Fruit fly (Drosophila melanogaster) whole organism, embryonic: ENCODE data around the gene CG10562.
A peak's percentile ranks its signal among the peaks of the same experiment; 100 is the strongest.

ENCODE experiments used
- B-H1 ChIP-seq: fragments of 200-800 bp; sonication (Bioruptor generic); IDR thresholded peaks from 3 replicates; pipeline ENCODE4 v1.3.6; 2022; ENCODE audit warnings: missing biosample characterization, missing genetic modification characterization
- B-H2 ChIP-seq: fragments of 200-800 bp; sonication (Bioruptor generic); optimal IDR thresholded peaks from 2 replicates; lab custom pipeline; 2018; ENCODE audit warnings: missing biosample characterization, mild to moderate bottlenecking, missing genetic modification characterization
- BtbVII ChIP-seq: fragments of 200-800 bp; sonication (Bioruptor generic); optimal IDR thresholded peaks from 3 replicates; lab custom pipeline; 2017; ENCODE audit warnings: missing biosample characterization, mild to moderate bottlenecking, missing genetic modification characterization
- CG1024 ChIP-seq: fragments of 200-800 bp; sonication (Bioruptor generic); IDR thresholded peaks from 2 replicates; pipeline ENCODE4 v1.3.6; 2022; ENCODE audit warnings: missing biosample characterization, missing genetic modification characterization
- CG10321 ChIP-seq: fragments of 200-800 bp; sonication (Bioruptor generic); IDR thresholded peaks from 2 replicates; pipeline ENCODE4 v1.3.6; 2022; ENCODE audit warnings: missing biosample characterization, missing genetic modification characterization
- CG10462 ChIP-seq: fragments of 200-800 bp; sonication (Bioruptor generic); optimal IDR thresholded peaks from 2 replicates; lab custom pipeline; 2016; ENCODE audit warnings: missing biosample characterization, missing genetic modification characterization
- CG10654 ChIP-seq: fragments of 200-800 bp; sonication (Bioruptor generic); optimal IDR thresholded peaks from 2 replicates; lab custom pipeline; 2016; ENCODE audit warnings: missing biosample characterization, missing genetic modification characterization
- CG11695 ChIP-seq: fragments of 200-800 bp; sonication (Bioruptor generic); IDR thresholded peaks from 3 replicates; pipeline ENCODE4 v1.3.6; 2022; ENCODE audit warnings: missing biosample characterization, missing genetic modification characterization
- CG12071 ChIP-seq: fragments of 200-800 bp; sonication (Bioruptor generic); optimal IDR thresholded peaks from 3 replicates; lab custom pipeline; 2018; ENCODE audit warnings: missing biosample characterization, mild to moderate bottlenecking, missing genetic modification characterization
- CG12769 ChIP-seq: fragments of 200-800 bp; sonication (Bioruptor generic); optimal IDR thresholded peaks from 2 replicates; lab custom pipeline; 2019; ENCODE audit warnings: missing biosample characterization, mild to moderate bottlenecking, missing genetic modification characterization, moderate library complexity
- CG13296 ChIP-seq: fragments of 200-800 bp; sonication (Bioruptor generic); optimal IDR thresholded peaks from 3 replicates; lab custom pipeline; 2018; ENCODE audit warnings: missing biosample characterization, mild to moderate bottlenecking, missing genetic modification characterization
- CG14667 ChIP-seq: fragments of 200-800 bp; sonication (Bioruptor generic); IDR thresholded peaks from 2 replicates; pipeline ENCODE4 v1.3.6; 2022; ENCODE audit warnings: missing biosample characterization, missing genetic modification characterization
- CG16815 ChIP-seq: fragments of 200-800 bp; sonication (Bioruptor generic); optimal IDR thresholded peaks from 3 replicates; lab custom pipeline; 2017; ENCODE audit warnings: missing biosample characterization, mild to moderate bottlenecking, missing genetic modification characterization
- CG18011 ChIP-seq: fragments of 200-800 bp; sonication (Bioruptor generic); optimal IDR thresholded peaks from 2 replicates; lab custom pipeline; 2017; ENCODE audit warnings: missing biosample characterization, missing genetic modification characterization, mild to moderate bottlenecking, moderate library complexity, missing genotype
- CG18619 ChIP-seq: fragments of 200-800 bp; sonication (Bioruptor generic); optimal IDR thresholded peaks from 3 replicates; lab custom pipeline; 2017; ENCODE audit warnings: missing biosample characterization, mild to moderate bottlenecking, missing genetic modification characterization
- CG2116 ChIP-seq: fragments of 200-800 bp; sonication (Bioruptor generic); optimal IDR thresholded peaks from 3 replicates; lab custom pipeline; 2018; ENCODE audit warnings: missing biosample characterization, mild to moderate bottlenecking, missing genetic modification characterization
- CG30431 ChIP-seq: fragments of 200-800 bp; sonication (Bioruptor generic); optimal IDR thresholded peaks from 2 replicates; lab custom pipeline; 2017; ENCODE audit warnings: missing biosample characterization, missing genetic modification characterization
- CG31224 ChIP-seq: fragments of 200-800 bp; sonication (Bioruptor generic); IDR thresholded peaks from 2 replicates; pipeline ENCODE4 v1.3.6; 2022; ENCODE audit warnings: missing biosample characterization, missing genetic modification characterization
- CG31388 ChIP-seq: fragments of 200-800 bp; sonication (Bioruptor generic); optimal IDR thresholded peaks from 2 replicates; lab custom pipeline; 2016; ENCODE audit warnings: missing biosample characterization, missing genetic modification characterization
- CG32767 ChIP-seq: fragments of 200-800 bp; sonication (Bioruptor generic); IDR thresholded peaks from 2 replicates; pipeline ENCODE4 v1.3.6; 2022; ENCODE audit warnings: missing biosample characterization, missing genetic modification characterization
- CG33557 ChIP-seq: fragments of 200-800 bp; sonication (Bioruptor generic); optimal IDR thresholded peaks from 2 replicates; lab custom pipeline; 2019; ENCODE audit warnings: missing biosample characterization, mild to moderate bottlenecking, missing genetic modification characterization, moderate library complexity
- CG4360 ChIP-seq: fragments of 200-800 bp; sonication (Bioruptor generic); IDR thresholded peaks from 2 replicates; pipeline ENCODE4 v1.3.6; 2022; ENCODE audit warnings: missing biosample characterization, missing genetic modification characterization
- CG43689 ChIP-seq: fragments of 200-800 bp; sonication (Bioruptor generic); IDR thresholded peaks from 2 replicates; pipeline ENCODE4 v1.3.6; 2022; ENCODE audit warnings: missing biosample characterization, missing genetic modification characterization
- CG5953 ChIP-seq: fragments of 200-800 bp; sonication (Bioruptor generic); IDR thresholded peaks from 2 replicates; pipeline ENCODE4 v1.3.6; 2022; ENCODE audit warnings: missing biosample characterization, missing genetic modification characterization
- CG9437 ChIP-seq: fragments of 200-800 bp; sonication (Bioruptor generic); optimal IDR thresholded peaks from 2 replicates; lab custom pipeline; 2018; ENCODE audit warnings: missing biosample characterization, mild to moderate bottlenecking, missing genetic modification characterization
- CG9817 ChIP-seq: fragments of 200-800 bp; sonication (Bioruptor generic); optimal IDR thresholded peaks from 2 replicates; lab custom pipeline; 2018; ENCODE audit warnings: missing biosample characterization, mild to moderate bottlenecking, missing genetic modification characterization, moderate library complexity
- Dek ChIP-seq: fragments of 200-800 bp; sonication (Bioruptor generic); optimal IDR thresholded peaks from 3 replicates; lab custom pipeline; 2019; ENCODE audit warnings: missing biosample characterization, mild to moderate bottlenecking, missing genetic modification characterization, moderate library complexity
- Drgx ChIP-seq: fragments of 200-800 bp; sonication (Bioruptor generic); IDR thresholded peaks from 2 replicates; pipeline ENCODE4 v1.3.6; 2022; ENCODE audit warnings: missing biosample characterization, missing genetic modification characterization
- Fer1 ChIP-seq: fragments of 200-800 bp; sonication (Bioruptor generic); optimal IDR thresholded peaks from 2 replicates; lab custom pipeline; 2017; ENCODE audit warnings: missing biosample characterization, mild to moderate bottlenecking, missing genetic modification characterization
- GATAe ChIP-seq: fragments of 200-800 bp; sonication (Bioruptor generic); conservative IDR thresholded peaks from 2 replicates; pipeline ENCODE4 v1.3.6; 2022; ENCODE audit warnings: missing biosample characterization, missing genetic modification characterization
- H15 ChIP-seq: fragments of 200-800 bp; sonication (Bioruptor generic); IDR thresholded peaks from 3 replicates; pipeline ENCODE4 v1.3.6; 2022; ENCODE audit warnings: missing biosample characterization, missing genetic modification characterization
- Hand ChIP-seq: fragments of 200-800 bp; sonication (Bioruptor generic); optimal IDR thresholded peaks from 2 replicates; lab custom pipeline; 2017; ENCODE audit warnings: mild to moderate bottlenecking, missing biosample characterization, missing genetic modification reagents, missing genetic modification characterization
- Jarid2 ChIP-seq: fragments of 200-800 bp; sonication (Bioruptor generic); optimal IDR thresholded peaks from 3 replicates; lab custom pipeline; 2017; ENCODE audit warnings: mild to moderate bottlenecking, missing biosample characterization, missing genetic modification reagents, missing genetic modification characterization
- NC2α ChIP-seq: fragments of 200-800 bp; sonication (Bioruptor generic); optimal IDR thresholded peaks from 2 replicates; lab custom pipeline; 2016; ENCODE audit warnings: missing biosample characterization, missing genetic modification characterization
- PHDP ChIP-seq: fragments of 200-800 bp; sonication (Bioruptor generic); optimal IDR thresholded peaks from 3 replicates; lab custom pipeline; 2018; ENCODE audit warnings: missing biosample characterization, mild to moderate bottlenecking, missing genetic modification characterization, moderate library complexity
- Ptx1 ChIP-seq: fragments of 200-800 bp; sonication (Bioruptor generic); IDR thresholded peaks from 2 replicates; pipeline ENCODE4 v1.3.6; 2022; ENCODE audit warnings: missing biosample characterization, missing genetic modification characterization
- Sox102F ChIP-seq: fragments of 200-800 bp; sonication (Bioruptor generic); optimal IDR thresholded peaks from 2 replicates; lab custom pipeline; 2018; ENCODE audit warnings: missing biosample characterization, mild to moderate bottlenecking, missing genetic modification characterization, moderate library complexity
- Ssrp ChIP-seq: fragments of 200-800 bp; sonication (Bioruptor generic); optimal IDR thresholded peaks from 2 replicates; lab custom pipeline; 2018; ENCODE audit warnings: missing biosample characterization, mild to moderate bottlenecking, missing genetic modification characterization, moderate library complexity
- Tbp ChIP-seq: fragments of >200 bp; optimal IDR thresholded peaks from 2 replicates; lab custom pipeline; 2018; ENCODE audit warnings: missing biosample characterization, missing genetic modification characterization
- Trl ChIP-seq, 3 experiments: fragments of >200 bp in 2 of 3; fragments of 200-800 bp in 1 of 3; sonication (Bioruptor generic) in 1 of 3; optimal IDR thresholded peaks; 2 replicates in 1 of 3; 3 replicates in 2 of 3; lab custom pipeline; 2016 to 2017; ENCODE audit warnings: missing biosample characterization in 1 of 3, missing genetic modification characterization in 1 of 3
- btn ChIP-seq: fragments of 200-800 bp; sonication (Bioruptor generic); optimal IDR thresholded peaks from 2 replicates; lab custom pipeline; 2016; ENCODE audit warnings: missing biosample characterization, missing genetic modification characterization
- chinmo ChIP-seq: fragments of 200-800 bp; sonication (Bioruptor generic); IDR thresholded peaks from 4 replicates; pipeline ENCODE4 v1.3.6; 2022; ENCODE audit warnings: missing biosample characterization, missing genetic modification characterization; ENCODE audit not compliant: partially characterized antibody
- danr ChIP-seq: fragments of 200-800 bp; sonication (Bioruptor generic); IDR thresholded peaks from 2 replicates; pipeline ENCODE4 v1.3.6; 2022; ENCODE audit warnings: missing biosample characterization, missing genetic modification characterization
- dmrt99B ChIP-seq: fragments of 200-800 bp; sonication (Bioruptor generic); optimal IDR thresholded peaks from 2 replicates; lab custom pipeline; 2018; ENCODE audit warnings: missing biosample characterization, mild to moderate bottlenecking, missing genetic modification characterization, moderate library complexity
- fu2 ChIP-seq: fragments of 200-800 bp; sonication (Bioruptor generic); optimal IDR thresholded peaks from 2 replicates; lab custom pipeline; 2016; ENCODE audit warnings: missing biosample characterization, missing genetic modification characterization
- lab ChIP-seq: fragments of 200-800 bp; sonication (Bioruptor generic); optimal IDR thresholded peaks from 3 replicates; lab custom pipeline; 2017; ENCODE audit warnings: missing biosample characterization, missing genetic modification characterization, mild to moderate bottlenecking, moderate library complexity, missing genetic modification reagents
- nerfin-1 ChIP-seq: fragments of 200-800 bp; sonication (Bioruptor generic); optimal IDR thresholded peaks from 3 replicates; lab custom pipeline; 2019; ENCODE audit warnings: missing biosample characterization, mild to moderate bottlenecking, missing genetic modification characterization, moderate library complexity
- rib ChIP-seq: fragments of 200-800 bp; sonication (Bioruptor generic); IDR thresholded peaks from 2 replicates; pipeline ENCODE4 v1.3.6; 2022; ENCODE audit warnings: missing biosample characterization, missing genetic modification characterization
- sug ChIP-seq: fragments of 200-800 bp; optimal IDR thresholded peaks from 2 replicates; lab custom pipeline; 2019; ENCODE audit warnings: missing biosample characterization, mild to moderate bottlenecking, missing genetic modification characterization, moderate library complexity
- wek ChIP-seq: fragments of 200-800 bp; sonication (Bioruptor generic); optimal IDR thresholded peaks from 3 replicates; lab custom pipeline; 2018; ENCODE audit warnings: missing biosample characterization, mild to moderate bottlenecking, missing genetic modification characterization, moderate library complexity

Gene CG10562

DNA sequence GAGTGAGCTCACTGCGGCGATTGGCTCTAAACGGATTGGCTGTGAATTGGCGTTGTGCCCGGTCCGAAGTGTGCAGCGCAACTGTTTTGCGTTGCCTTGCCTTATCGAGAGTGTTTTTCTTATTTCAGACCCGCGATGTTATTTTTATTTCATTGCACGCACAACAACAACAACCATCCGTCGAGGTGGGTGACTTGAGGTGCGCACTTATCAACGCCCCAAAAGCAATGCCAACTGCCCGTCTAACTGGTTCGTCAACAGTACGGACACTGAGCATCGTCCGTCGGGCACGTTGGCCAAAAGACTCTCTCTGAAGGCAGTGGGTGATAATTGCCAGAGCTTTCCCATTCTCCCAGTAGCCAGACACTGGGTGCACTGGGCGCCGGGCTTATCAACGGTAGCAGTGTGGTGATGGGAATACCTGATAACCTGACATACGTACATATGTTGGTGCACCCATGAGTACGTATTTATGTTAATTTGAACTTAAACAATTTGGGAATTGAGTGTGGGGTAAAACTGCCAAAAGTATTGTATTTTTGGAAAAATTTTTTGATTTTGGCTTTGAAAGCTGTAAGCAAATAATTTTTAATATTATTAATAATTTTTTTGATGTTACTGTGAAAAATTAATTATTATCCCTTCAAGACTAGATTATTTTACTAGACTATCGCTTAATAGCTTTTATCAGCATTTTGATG, 27.1 kb downstream of the CG10562 start, which contains the start of gene CG31102 (continued):
- TF ChIP-seq CG18011 (GFP tag; lab: Kevin White, UChicago) (no peak), Jarid2 (GFP tag; lab: Kevin White, UChicago) (peak; percentile 16), CG31224 (GFP tag; lab: Robert Waterston, UW) (no peak), CG18619 (GFP tag; lab: Kevin White, UChicago) (no peak), H15 (GFP tag; lab: Robert Waterston, UW) (no peak), Hand (GFP tag; lab: Kevin White, UChicago) (no peak), CG16815 (GFP tag; lab: Kevin White, UChicago) (no peak), nerfin-1 (no peak), lab (GFP tag; lab: Kevin White, UChicago) (no peak), GATAe (GFP tag; lab: Robert Waterston, UW) (0 out of 2 replicates have a peak, but pooled peaks have one; percentile 29), btn (no peak), B-H1 (GFP tag; lab: Robert Waterston, UW) (no peak), Ssrp (tag; lab: Kevin White, UChicago) (no peak), CG2116 (GFP tag; lab: Kevin White, UChicago) (no peak), dmrt99B (tag; lab: Kevin White, UChicago) (peak; percentile 1), CG5953 (GFP tag; lab: Robert Waterston, UW) (no peak), CG9437 (GFP tag; lab: Kevin White, UChicago) (no peak), chinmo (peak; percentile 85; the same call in 3 of the 4 replicates), fu2 (no peak), CG1024 (GFP tag; lab: Robert Waterston, UW) (no peak), Tbp (GFP tag; lab: Kevin White, UChicago) (no peak), Sox102F (GFP tag; lab: Kevin White, UChicago) (no peak), CG33557 (GFP tag; lab: Kevin White, UChicago) (no peak), CG10654 (no peak), CG10462 (GFP tag; lab: Kevin White, UChicago) (no peak), Ptx1 (GFP tag; lab: Robert Waterston, UW) (no peak), CG14667 (GFP tag; lab: Robert Waterston, UW) (no peak), Drgx (0 out of 2 replicates have a peak, but pooled peaks have one; percentile 12), NC2α (GFP tag; lab: Kevin White, UChicago) (no peak), CG11695 (GFP tag; lab: Robert Waterston, UW) (no peak), CG31388 (no peak), CG10321 (GFP tag; lab: Robert Waterston, UW) (no peak), Fer1 (GFP tag; lab: Kevin White, UChicago) (no peak), Dek (tag; lab: Kevin White, UChicago) (no peak), CG4360 (GFP tag; lab: Robert Waterston, UW) (no peak)

dm6 chr3R:25292864-25293284, 29.7 kb downstream of the CG10562 start, which contains the start of gene CG31098:
Gene CG31098 (minus strand): TSS chr3R:25292977.
- no peak for TF ChIP-seq CG43689 (GFP tag; lab: Robert Waterston, UW)
- TF ChIP-seq CG12071 (GFP tag; lab: Kevin White, UChicago) = peak; percentile 52
- TF ChIP-seq BtbVII (GFP tag; lab: Kevin White, UChicago) = peak; percentile 66
- TF ChIP-seq rib (GFP tag; lab: Robert Waterston, UW) = no peak
- TF ChIP-seq wek (GFP tag; lab: Kevin White, UChicago) = peak; percentile 40
- TF ChIP-seq PHDP (tag; lab: Kevin White, UChicago) = peak; percentile 60
- TF ChIP-seq CG32767 (GFP tag; lab: Robert Waterston, UW) = peak; percentile 78
- TF ChIP-seq sug (tag; lab: Kevin White, UChicago) = peak; percentile 90
- no peak for TF ChIP-seq CG30431 (GFP tag; lab: Kevin White, UChicago)
- TF ChIP-seq btn = no peak
- no peak for TF ChIP-seq CG10321 (GFP tag; lab: Robert Waterston, UW)
- peak; percentile 70 for TF ChIP-seq CG13296
- no peak for TF ChIP-seq CG9817
- peak; percentile 61 for TF ChIP-seq B-H2 (GFP tag; lab: Kevin White, UChicago)
- peak; percentile 47 to 51 for TF ChIP-seq Trl (optimal IDR thresholded peaks at IDR 0.05; lab: Kevin White, UChicago)
- no peak for TF ChIP-seq Trl (GFP tag; optimal IDR thresholded peaks at IDR 0.05; lab: Kevin White, UChicago)
- TF ChIP-seq danr = no peak
- peak; percentile 39 for TF ChIP-seq CG12769 (tag; lab: Kevin White, UChicago)
